Worm (Caenorhabditis elegans): ENCODE results near the gene sas-7.

ce11 chrIII:10339949-10340348, 19.1 kb downstream of the sas-7 start:
- TF ChIP-seq ham-2 (GFP tag; optimal IDR thresholded peaks at IDR 0.05), result no peak
- TF ChIP-seq unc-39 (tag; optimal IDR thresholded peaks at IDR 0.05), result no peak
- TF ChIP-seq hlh-1 (tag; optimal IDR thresholded peaks at IDR 0.05), result no peak
- TF ChIP-seq mab-5 (tag; optimal IDR thresholded peaks at IDR 0.05), result no peak
- TF ChIP-seq nhr-12 (tag; optimal IDR thresholded peaks at IDR 0.05), result no peak
- no peak for TF ChIP-seq nhr-237 (tag; optimal IDR thresholded peaks at IDR 0.05)
- no peak for TF ChIP-seq lsy-2 (tag; optimal IDR thresholded peaks at IDR 0.05)
- TF ChIP-seq ztf-11 (tag; optimal IDR thresholded peaks at IDR 0.05), result no peak
- no peak for TF ChIP-seq M03D4.4 (tag; optimal IDR thresholded peaks at IDR 0.05)
- no peak for TF ChIP-seq mep-1 (tag; optimal IDR thresholded peaks at IDR 0.05)
